Worm (Caenorhabditis elegans): ENCODE data around the gene gcy-29.

gcy-29 gene

ce11 chrII:14597788-14598187 lies 49.2 kb upstream of the gcy-29 start:
- no peak for TF ChIP-seq fkh-2 (tag; optimal IDR thresholded peaks at IDR 0.05)
- TF ChIP-seq elt-3 (tag; optimal IDR thresholded peaks at IDR 0.05): peak in 2 of 3 experiments; percentile 90 to 94
- no peak for TF ChIP-seq ceh-9 (tag; optimal IDR thresholded peaks at IDR 0.05)

ce11 chrII:14593281-14593680 lies 44.7 kb upstream of the gcy-29 start, which contains the start of gene catp-4:
catp-4 (plus strand) TSS chrII:14593581.
- TF ChIP-seq pqm-1 (tag; optimal IDR thresholded peaks at IDR 0.05) (no peak), R02D3.7 (tag; optimal IDR thresholded peaks at IDR 0.05) (no peak), elt-3 (tag; optimal IDR thresholded peaks at IDR 0.05) (no peak), egl-5 (tag; optimal IDR thresholded peaks at IDR 0.05) (no peak), jun-1 (tag; optimal IDR thresholded peaks at IDR 0.05) (no peak)

- TF ChIP-seq daf-12 (tag; optimal IDR thresholded peaks at IDR 0.05) (no peak), nhr-11 (tag; optimal IDR thresholded peaks at IDR 0.05) (peak; percentile 86)
Measured at ce11 chrII:14592629-14593028, 44.0 kb upstream of the gcy-29 start.

ce11 chrII:14591699-14592098 lies 43.1 kb upstream of the gcy-29 start, which contains the start of gene C01G12.7:
C01G12.7 (minus strand) TSS chrII:14591893.
- TF ChIP-seq nhr-28 (tag; optimal IDR thresholded peaks at IDR 0.05) (no peak), nfya-1 (tag; optimal IDR thresholded peaks at IDR 0.05; ENCODE audit: insufficient read depth) (no peak), nhr-11 (tag; optimal IDR thresholded peaks at IDR 0.05) (peak; percentile 11), tbx-2 (tag; optimal IDR thresholded peaks at IDR 0.05) (no peak), fkh-2 (tag; optimal IDR thresholded peaks at IDR 0.05) (no peak)

ce11 chrII:14588162-14588561 lies 39.6 kb upstream of the gcy-29 start, which contains the start of gene nspb-10:
nspb-10 (minus strand) TSS chrII:14588262.
- TF ChIP-seq nhr-77 (tag; optimal IDR thresholded peaks at IDR 0.05): no peak
- no peak for TF ChIP-seq nhr-11 (tag; optimal IDR thresholded peaks at IDR 0.05)
- TF ChIP-seq skn-1 (tag; optimal IDR thresholded peaks at IDR 0.05): no peak
- TF ChIP-seq ceh-82 (tag; optimal IDR thresholded peaks at IDR 0.05): no peak
- no peak for TF ChIP-seq nhr-28 (tag; optimal IDR thresholded peaks at IDR 0.05)
- no peak for TF ChIP-seq lsy-12 (tag; optimal IDR thresholded peaks at IDR 0.05)
- TF ChIP-seq ama-1 (optimal IDR thresholded peaks at IDR 0.05): no peak
- TF ChIP-seq nhr-67 (tag; optimal IDR thresholded peaks at IDR 0.05): no peak
- no peak for TF ChIP-seq nfya-1 (tag; optimal IDR thresholded peaks at IDR 0.05; ENCODE audit: insufficient read depth)
- TF ChIP-seq egl-5 (tag; optimal IDR thresholded peaks at IDR 0.05): no peak
- no peak for TF ChIP-seq ceh-28 (tag; optimal IDR thresholded peaks at IDR 0.05)
- no peak for TF ChIP-seq ceh-16 (tag; optimal IDR thresholded peaks at IDR 0.05)
- TF ChIP-seq pha-4 (tag; optimal IDR thresholded peaks at IDR 0.05): no peak
- TF ChIP-seq lin-39 (tag; optimal IDR thresholded peaks at IDR 0.05): no peak
- TF ChIP-seq nhr-23 (tag; optimal IDR thresholded peaks at IDR 0.05): no peak
- TF ChIP-seq nhr-76 (tag; optimal IDR thresholded peaks at IDR 0.05): no peak
- TF ChIP-seq elt-1 (tag; optimal IDR thresholded peaks at IDR 0.05): no peak

- TF ChIP-seq skn-1 (tag; optimal IDR thresholded peaks at IDR 0.05) (no peak), nhr-11 (tag; optimal IDR thresholded peaks at IDR 0.05) (no peak), pha-4 (tag; optimal IDR thresholded peaks at IDR 0.05) (no peak), ZK546.5 (tag; optimal IDR thresholded peaks at IDR 0.05) (no peak), fkh-10 (GFP tag; optimal IDR thresholded peaks at IDR 0.05) (no peak), ceh-9 (tag; optimal IDR thresholded peaks at IDR 0.05) (no peak), nfya-1 (tag; optimal IDR thresholded peaks at IDR 0.05; ENCODE audit: insufficient read depth) (no peak), fos-1 (tag; optimal IDR thresholded peaks at IDR 0.05) (no peak), zag-1 (tag; optimal IDR thresholded peaks at IDR 0.05) (no peak), nhr-67 (tag; optimal IDR thresholded peaks at IDR 0.05) (no peak), nhr-77 (tag; optimal IDR thresholded peaks at IDR 0.05) (no peak), nhr-237 (tag; optimal IDR thresholded peaks at IDR 0.05) (no peak), mml-1 (tag; optimal IDR thresholded peaks at IDR 0.05) (no peak), lsy-12 (tag; optimal IDR thresholded peaks at IDR 0.05) (no peak), nhr-43 (tag; optimal IDR thresholded peaks at IDR 0.05; ENCODE audit: poor library complexity, severe bottlenecking) (no peak)
Measured at ce11 chrII:14587407-14587806, 38.8 kb upstream of the gcy-29 start, which contains the start of gene C01G12.5. C01G12.5 (minus strand) TSS chrII:14587507.

Data from whole organism, L3 larva.